Fruit fly (Drosophila melanogaster) whole organism, embryonic: Measurements from ENCODE around the gene CG1494.

Experiments used
- Awh ChIP-seq: fragments of 200-800 bp; sonication (Bioruptor generic); IDR thresholded peaks from 2 replicates; pipeline ENCODE4, ENCODE4 v1.3.6; 2022; ENCODE audit warnings: missing biosample characterization, missing genetic modification characterization
- BtbVII ChIP-seq: fragments of 200-800 bp; sonication (Bioruptor generic); optimal IDR thresholded peaks from 3 replicates; lab custom pipeline; 2017; ENCODE audit warnings: missing biosample characterization, mild to moderate bottlenecking, missing genetic modification characterization
- C15 ChIP-seq: fragments of 200-800 bp; sonication (Bioruptor generic); IDR thresholded peaks from 3 replicates; pipeline ENCODE4 v1.3.6; 2022; ENCODE audit warnings: missing biosample characterization, missing genetic modification characterization
- CG10959 ChIP-seq: fragments of 200-800 bp; sonication (Bioruptor generic); IDR thresholded peaks from 2 replicates; pipeline ENCODE4 v1.3.6; 2022; ENCODE audit warnings: missing biosample characterization, missing genetic modification characterization
- CG11723 ChIP-seq: fragments of 200-800 bp; sonication (Bioruptor generic); optimal IDR thresholded peaks from 2 replicates; lab custom pipeline; 2017; ENCODE audit warnings: missing biosample characterization, mild to moderate bottlenecking, missing genetic modification characterization
- CG12659 ChIP-seq: fragments of 200-800 bp; sonication (Bioruptor generic); optimal IDR thresholded peaks from 3 replicates; lab custom pipeline; 2017; ENCODE audit warnings: mild to moderate bottlenecking, missing biosample characterization, missing genetic modification reagents, missing genetic modification characterization
- CG13287 ChIP-seq: fragments of 200-800 bp; sonication (Bioruptor generic); IDR thresholded peaks from 2 replicates; pipeline ENCODE4 v1.3.6; 2022; ENCODE audit warnings: missing biosample characterization, missing genetic modification characterization; ENCODE audit not compliant: partially characterized antibody
- CG1602 ChIP-seq: fragments of 200-800 bp; sonication (Bioruptor generic); optimal IDR thresholded peaks from 3 replicates; lab custom pipeline; 2016; ENCODE audit warnings: missing biosample characterization, missing genetic modification characterization
- CG2120 ChIP-seq: fragments of 200-800 bp; sonication (Bioruptor generic); optimal IDR thresholded peaks from 3 replicates; lab custom pipeline; 2016; ENCODE audit warnings: missing biosample characterization, missing genetic modification characterization
- CG32772 ChIP-seq: fragments of 200-800 bp; sonication (Bioruptor generic); IDR thresholded peaks from 2 replicates; pipeline ENCODE4 v1.3.6; 2022; ENCODE audit warnings: missing biosample characterization, missing genetic modification characterization
- CG3838 ChIP-seq: fragments of 200-800 bp; sonication (Bioruptor generic); optimal IDR thresholded peaks from 3 replicates; lab custom pipeline; 2016; ENCODE audit warnings: missing biosample characterization, missing genetic modification characterization
- CG6791 ChIP-seq: fragments of 200-800 bp; sonication (Bioruptor generic); IDR thresholded peaks from 3 replicates; pipeline ENCODE4 v1.3.6; 2022; ENCODE audit warnings: missing biosample characterization, missing genetic modification characterization; ENCODE audit not compliant: partially characterized antibody
- CG7839 ChIP-seq: fragments of 200-800 bp; sonication (Bioruptor generic); optimal IDR thresholded peaks from 3 replicates; lab custom pipeline; 2018; ENCODE audit warnings: missing biosample characterization, mild to moderate bottlenecking, missing genetic modification characterization, moderate library complexity
- CG8089 ChIP-seq: fragments of 200-800 bp; sonication (Bioruptor generic); optimal IDR thresholded peaks from 3 replicates; lab custom pipeline; 2016; ENCODE audit warnings: missing biosample characterization, missing genetic modification characterization
- CG9876 ChIP-seq: fragments of 200-800 bp; sonication (Bioruptor generic); optimal IDR thresholded peaks from 2 replicates; lab custom pipeline; 2016; ENCODE audit warnings: missing biosample characterization, missing genetic modification characterization
- Chrac-16 ChIP-seq: fragments of 200-800 bp; sonication (Bioruptor generic); optimal IDR thresholded peaks from 3 replicates; lab custom pipeline; 2016; ENCODE audit warnings: missing biosample characterization, missing genetic modification characterization
- Dip3 ChIP-seq: fragments of 200-800 bp; sonication (Bioruptor generic); optimal IDR thresholded peaks from 3 replicates; lab custom pipeline; 2016; ENCODE audit warnings: missing biosample characterization, missing genetic modification characterization
- HHEX ChIP-seq: fragments of 200-800 bp; sonication (Bioruptor generic); optimal IDR thresholded peaks from 3 replicates; lab custom pipeline; 2017; ENCODE audit warnings: missing biosample characterization, mild to moderate bottlenecking, missing genetic modification characterization, missing genetic modification reagents
- Hand ChIP-seq: fragments of 200-800 bp; sonication (Bioruptor generic); optimal IDR thresholded peaks from 2 replicates; lab custom pipeline; 2017; ENCODE audit warnings: mild to moderate bottlenecking, missing biosample characterization, missing genetic modification reagents, missing genetic modification characterization
- HmgZ ChIP-seq: fragments of 200-800 bp; sonication (Bioruptor generic); optimal IDR thresholded peaks from 2 replicates; lab custom pipeline; 2018; ENCODE audit warnings: missing biosample characterization, mild to moderate bottlenecking, missing genetic modification characterization
- Hsf ChIP-seq: fragments of 200-800 bp; sonication (Bioruptor generic); optimal IDR thresholded peaks from 3 replicates; lab custom pipeline; 2016; ENCODE audit warnings: missing biosample characterization, missing genetic modification characterization
- Kr ChIP-seq: fragments of 200-800 bp; sonication (Bioruptor generic); optimal IDR thresholded peaks from 2 replicates; lab custom pipeline; 2017; ENCODE audit warnings: missing biosample characterization, mild to moderate bottlenecking, missing genetic modification characterization
- MESR4 ChIP-seq: fragments of 200-800 bp; sonication (Bioruptor generic); optimal IDR thresholded peaks from 2 replicates; lab custom pipeline; 2018; ENCODE audit warnings: missing biosample characterization, mild to moderate bottlenecking, missing genetic modification characterization, moderate library complexity
- Max ChIP-seq: fragments of 200-800 bp; sonication (Bioruptor generic); optimal IDR thresholded peaks from 2 replicates; lab custom pipeline; 2016; ENCODE audit warnings: missing biosample characterization, mild to moderate bottlenecking, missing genetic modification characterization
- Nf-YB ChIP-seq: fragments of 200-800 bp; sonication (Bioruptor generic); optimal IDR thresholded peaks from 3 replicates; lab custom pipeline; 2019; ENCODE audit warnings: missing biosample characterization, mild to moderate bottlenecking, missing genetic modification characterization, moderate library complexity
- Oaz ChIP-seq: fragments of 200-800 bp; sonication (Bioruptor generic); IDR thresholded peaks from 2 replicates; pipeline ENCODE4 v1.3.6; 2022; ENCODE audit warnings: missing biosample characterization, missing genetic modification characterization
- Oli ChIP-seq: fragments of 200-800 bp; sonication (Bioruptor generic); optimal IDR thresholded peaks from 2 replicates; lab custom pipeline; 2018; ENCODE audit warnings: missing biosample characterization, mild to moderate bottlenecking, missing genetic modification characterization, moderate library complexity
- PHDP ChIP-seq: fragments of 200-800 bp; sonication (Bioruptor generic); optimal IDR thresholded peaks from 3 replicates; lab custom pipeline; 2018; ENCODE audit warnings: missing biosample characterization, mild to moderate bottlenecking, missing genetic modification characterization, moderate library complexity
- Rfx ChIP-seq: fragments of 200-800 bp; sonication (Bioruptor generic); IDR thresholded peaks from 2 replicates; pipeline ENCODE4 v1.3.6; 2022; ENCODE audit warnings: missing biosample characterization, missing genetic modification characterization
- Sry-δ ChIP-seq: fragments of 200-800 bp; sonication (Bioruptor generic); optimal IDR thresholded peaks from 2 replicates; lab custom pipeline; 2016; ENCODE audit warnings: missing biosample characterization, missing genetic modification characterization
- ap ChIP-seq: fragments of 200-800 bp; sonication (Bioruptor generic); IDR thresholded peaks from 2 replicates; pipeline ENCODE4 v1.3.6; 2022; ENCODE audit warnings: missing biosample characterization, missing genetic modification characterization
- ash1 ChIP-seq: fragments of 200-800 bp; sonication (Bioruptor generic); optimal IDR thresholded peaks from 2 replicates; lab custom pipeline; 2018; ENCODE audit warnings: missing biosample characterization, mild to moderate bottlenecking, missing genetic modification characterization
- bab2 ChIP-seq: fragments of 200-800 bp; sonication (Bioruptor generic); optimal IDR thresholded peaks from 2 replicates; lab custom pipeline; 2016; ENCODE audit warnings: missing biosample characterization, missing genetic modification characterization
- bbx ChIP-seq: fragments of 200-800 bp; sonication (Bioruptor generic); IDR thresholded peaks from 2 replicates; pipeline ENCODE4 v1.3.6; 2022; ENCODE audit warnings: missing biosample characterization, missing genetic modification characterization; ENCODE audit not compliant: partially characterized antibody
- chif ChIP-seq, 2 experiments: fragments of 200-800 bp; sonication (Bioruptor generic); optimal IDR thresholded peaks; 3 replicates each; lab custom pipeline; 2016; ENCODE audit warnings: missing biosample characterization in 2 of 2, missing genetic modification characterization in 2 of 2
- dati ChIP-seq: fragments of 200-800 bp; sonication (Bioruptor generic); IDR thresholded peaks from 2 replicates; pipeline ENCODE4 v1.3.6; 2022; ENCODE audit warnings: missing biosample characterization, missing genetic modification characterization
- eyg ChIP-seq: fragments of 200-800 bp; sonication (Bioruptor generic); optimal IDR thresholded peaks from 3 replicates; lab custom pipeline; 2016; ENCODE audit warnings: missing biosample characterization, missing genetic modification characterization
- hkb ChIP-seq, 2 experiments: fragments of 200-800 bp in 1 of 2; fragments of >200 bp in 1 of 2; sonication (Bioruptor generic) in 1 of 2; IDR thresholded peaks in 1 of 2; optimal IDR thresholded peaks in 1 of 2; 2 replicates each; pipeline versions ENCODE4 v1.3.6 to Lab custom; 2017 to 2022; ENCODE audit warnings: missing biosample characterization in 1 of 2, missing genetic modification characterization in 1 of 2
- klu ChIP-seq: fragments of 200-800 bp; sonication (Bioruptor generic); IDR thresholded peaks from 2 replicates; pipeline ENCODE4 v1.3.6; 2022; ENCODE audit warnings: missing biosample characterization, missing genetic modification characterization
- lov ChIP-seq, 2 experiments: fragments of 200-800 bp in 1 of 2; fragments of >200 bp in 1 of 2; sonication (Bioruptor generic) in 1 of 2; IDR thresholded peaks in 1 of 2; optimal IDR thresholded peaks in 1 of 2; 2 replicates in 1 of 2; 3 replicates in 1 of 2; pipeline versions ENCODE4 v1.3.6 to Lab custom; 2017 to 2022; ENCODE audit warnings: missing biosample characterization in 1 of 2, missing genetic modification characterization in 1 of 2
- nerfin-2 ChIP-seq: fragments of 200-800 bp; sonication (Bioruptor generic); IDR thresholded peaks from 2 replicates; pipeline ENCODE4 v1.3.6; 2022; ENCODE audit warnings: missing biosample characterization, missing genetic modification characterization; ENCODE audit not compliant: partially characterized antibody
- org-1 ChIP-seq: fragments of 200-800 bp; sonication (Bioruptor generic); optimal IDR thresholded peaks from 2 replicates; lab custom pipeline; 2017; ENCODE audit warnings: missing biosample characterization, missing genetic modification characterization
- pb ChIP-seq: fragments of 200-800 bp; sonication (Bioruptor generic); optimal IDR thresholded peaks from 3 replicates; lab custom pipeline; 2016; ENCODE audit warnings: missing biosample characterization, missing genetic modification characterization
- peb ChIP-seq: fragments of 200-800 bp; sonication (Bioruptor generic); IDR thresholded peaks from 2 replicates; pipeline ENCODE4 v1.3.6; 2022; ENCODE audit warnings: missing biosample characterization, missing genetic modification characterization
- sens ChIP-seq: fragments of 200-800 bp; sonication (Bioruptor generic); peaks from one replicate; lab custom pipeline; 2016; ENCODE audit warnings: missing biosample characterization, missing genetic modification characterization
- sisA ChIP-seq: fragments of 200-800 bp; sonication (Bioruptor generic); IDR thresholded peaks from 2 replicates; pipeline ENCODE4 v1.3.6; 2022; ENCODE audit warnings: missing biosample characterization, missing genetic modification characterization
- trh ChIP-seq: fragments of 200-800 bp; sonication (Bioruptor generic); optimal IDR thresholded peaks from 2 replicates; lab custom pipeline; 2016; ENCODE audit warnings: missing biosample characterization, missing genetic modification characterization

Gene CG1494

dm6 chrX:21317422-21317821 is 32.3 kb downstream of the CG1494 start, which contains the start of gene CG1801:
CG1801 (minus strand) TSS chrX:21317522.
- TF ChIP-seq Max (GFP tag; lab: Kevin White, UChicago) (no peak), ash1 (GFP tag; lab: Kevin White, UChicago) (no peak), org-1 (GFP tag; lab: Kevin White, UChicago) (no peak), sens (GFP tag; lab: Kevin White, UChicago) (peak; percentile 9), bbx (GFP tag; lab: Robert Waterston, UW) (0 out of 2 replicates have a peak, but pooled peaks have one; percentile 23)

DNA sequence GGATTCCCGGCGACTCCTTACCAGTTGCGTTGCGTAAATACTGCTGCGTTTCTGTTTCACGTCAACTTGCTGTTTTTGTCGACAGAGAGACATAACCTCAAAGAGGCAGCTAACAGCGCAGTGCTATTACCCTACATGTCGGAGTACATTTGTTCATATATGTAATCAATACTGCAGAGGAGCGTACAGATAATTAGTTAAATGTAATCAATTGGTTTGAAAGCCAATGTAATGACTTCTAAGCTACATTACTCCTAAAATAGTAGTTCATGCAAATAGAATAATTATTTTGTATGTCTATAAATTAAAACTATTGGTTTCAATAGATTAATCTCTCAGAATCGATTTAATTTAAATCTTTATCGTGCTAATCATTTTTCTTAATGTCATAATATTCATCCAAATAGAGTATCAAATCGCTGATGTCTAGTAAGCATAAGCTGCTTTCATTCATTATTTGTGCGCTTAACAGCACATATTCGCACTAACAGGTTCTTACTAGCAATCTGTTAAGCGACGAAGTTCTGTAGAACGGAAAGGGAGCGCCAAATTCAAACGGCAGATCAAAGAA is 34.2 kb downstream of the CG1494 start, which contains the start of the genes SLIRP1 and anox:
TSS of gene SLIRP1 (minus strand) at position 95 of the 571 bp plus-strand sequence.
TSS of gene anox (minus strand) at position 95 of the 571 bp plus-strand sequence.
- TF ChIP-seq Dip3 (GFP tag; lab: Kevin White, UChicago): peak; percentile 65
- peak; percentile 54 to 79 for TF ChIP-seq chif (GFP tag; optimal IDR thresholded peaks at IDR 0.05; lab: Kevin White, UChicago)
- TF ChIP-seq dati (GFP tag; lab: Robert Waterston, UW): no peak
- peak; percentile 30 for TF ChIP-seq Sry-δ
- peak; percentile 49 for TF ChIP-seq CG3838
- TF ChIP-seq CG8089 (GFP tag; lab: Kevin White, UChicago): peak; percentile 61
- TF ChIP-seq Oli (tag; lab: Kevin White, UChicago): peak; percentile 91
- peak; percentile 23 for TF ChIP-seq pb (GFP tag; lab: Kevin White, UChicago)
- TF ChIP-seq nerfin-2: no peak
- no peak for TF ChIP-seq CG13287 (GFP tag; lab: Robert Waterston, UW)
- TF ChIP-seq Hsf (GFP tag; lab: Kevin White, UChicago): peak; percentile 89
- peak; percentile 83 for TF ChIP-seq org-1 (GFP tag; lab: Kevin White, UChicago)
- peak; percentile 81 for TF ChIP-seq Rfx
- peak; percentile 45 for TF ChIP-seq CG9876 (GFP tag; lab: Kevin White, UChicago)
- TF ChIP-seq ap: peak; percentile 42; the same call in 1 of the 2 replicates
- TF ChIP-seq CG12659 (GFP tag; lab: Kevin White, UChicago): peak; percentile 90
- TF ChIP-seq bab2 (GFP tag; lab: Kevin White, UChicago): peak; percentile 68
- TF ChIP-seq Hand (GFP tag; lab: Kevin White, UChicago): peak; percentile 79
- peak; percentile 81 for TF ChIP-seq trh (GFP tag; lab: Kevin White, UChicago)
- TF ChIP-seq CG11723: peak; percentile 56
- no peak for TF ChIP-seq Kr
- peak; percentile 74 for TF ChIP-seq sisA
- peak; percentile 94 for TF ChIP-seq CG7839 (tag; lab: Kevin White, UChicago)
- TF ChIP-seq CG1602: peak; percentile 89
- peak; percentile 80 for TF ChIP-seq HHEX (GFP tag; lab: Kevin White, UChicago)
- TF ChIP-seq eyg (GFP tag; lab: Kevin White, UChicago): peak; percentile 40
- TF ChIP-seq MESR4 (GFP tag; lab: Kevin White, UChicago): no peak
- TF ChIP-seq PHDP (tag; lab: Kevin White, UChicago): peak; percentile 90
- peak; percentile 71 for TF ChIP-seq klu (GFP tag; lab: Robert Waterston, UW)
- TF ChIP-seq Nf-YB (GFP tag; lab: Kevin White, UChicago): peak; percentile 72
- TF ChIP-seq C15: peak; percentile 64; the same call in 1 of the 3 replicates
- peak; percentile 88 for TF ChIP-seq HmgZ (tag; lab: Kevin White, UChicago)
- no peak for TF ChIP-seq CG6791 (GFP tag; lab: Robert Waterston, UW)
- TF ChIP-seq Awh (GFP tag; lab: Robert Waterston, UW): peak; percentile 44; the same call in 1 of the 2 replicates
- TF ChIP-seq Oaz: peak; percentile 57
- TF ChIP-seq lov (optimal IDR thresholded peaks at IDR 0.05; lab: Kevin White, UChicago): no peak
- no peak for TF ChIP-seq lov (GFP tag; IDR thresholded peaks at IDR 0.05; lab: Robert Waterston, UW)
- peak; percentile 87 for TF ChIP-seq Chrac-16 (GFP tag; lab: Kevin White, UChicago)
- TF ChIP-seq CG10959 (GFP tag; lab: Robert Waterston, UW): no peak
- peak; percentile 92 for TF ChIP-seq CG2120 (GFP tag; lab: Kevin White, UChicago)
- peak; percentile 70 for TF ChIP-seq peb (GFP tag; lab: Robert Waterston, UW)
- TF ChIP-seq hkb (optimal IDR thresholded peaks at IDR 0.05; lab: Kevin White, UChicago): no peak
- peak; percentile 84 for TF ChIP-seq hkb (GFP tag; IDR thresholded peaks at IDR 0.05; lab: Robert Waterston, UW)
- peak; percentile 79 for TF ChIP-seq BtbVII (GFP tag; lab: Kevin White, UChicago)
- peak; percentile 71 for TF ChIP-seq CG32772 (GFP tag; lab: Robert Waterston, UW)
